Fruit fly (Drosophila melanogaster) whole organism, embryonic: ENCODE measurements around the gene Cp190.

ENCODE experiments used
- Abd-B ChIP-seq: fragments of 200-800 bp; sonication (Bioruptor generic); optimal IDR thresholded peaks from 2 replicates; lab custom pipeline; 2018; ENCODE audit warnings: missing biosample characterization, mild to moderate bottlenecking, missing genetic modification characterization, moderate library complexity
- CG17802 ChIP-seq: fragments of 200-800 bp; sonication (Bioruptor generic); optimal IDR thresholded peaks from 2 replicates; lab custom pipeline; 2018; ENCODE audit warnings: missing biosample characterization, mild to moderate bottlenecking, missing genetic modification characterization, moderate library complexity
- CG4730 ChIP-seq: fragments of 200-800 bp; sonication (Bioruptor generic); IDR thresholded peaks from 2 replicates; pipeline ENCODE4 v1.3.6; 2022; ENCODE audit warnings: missing biosample characterization, missing genetic modification characterization
- CG7556 ChIP-seq: fragments of 200-800 bp; sonication (Bioruptor generic); optimal IDR thresholded peaks from 2 replicates; lab custom pipeline; 2017; ENCODE audit warnings: missing biosample characterization, mild to moderate bottlenecking, missing genetic modification characterization
- Chrac-16 ChIP-seq: fragments of 200-800 bp; sonication (Bioruptor generic); optimal IDR thresholded peaks from 3 replicates; lab custom pipeline; 2016; ENCODE audit warnings: missing biosample characterization, missing genetic modification characterization
- Dll ChIP-seq: fragments of 200-800 bp; sonication (Bioruptor generic); IDR thresholded peaks from 4 replicates; pipeline ENCODE4 v1.3.6; 2022; ENCODE audit warnings: missing biosample characterization, missing genetic modification characterization; ENCODE audit not compliant: partially characterized antibody
- E2f2 ChIP-seq: fragments of 200-800 bp; sonication (Bioruptor generic); IDR thresholded peaks from 2 replicates; pipeline ENCODE4 v1.3.6; 2022; ENCODE audit warnings: missing biosample characterization, missing genetic modification characterization
- Fer2 ChIP-seq: fragments of 200-800 bp; sonication (Bioruptor generic); optimal IDR thresholded peaks from 2 replicates; lab custom pipeline; 2018; ENCODE audit warnings: missing biosample characterization, mild to moderate bottlenecking, missing genetic modification characterization, moderate library complexity
- MESR4 ChIP-seq: fragments of 200-800 bp; sonication (Bioruptor generic); optimal IDR thresholded peaks from 2 replicates; lab custom pipeline; 2018; ENCODE audit warnings: missing biosample characterization, mild to moderate bottlenecking, missing genetic modification characterization, moderate library complexity
- TFAM ChIP-seq: fragments of 200-800 bp; sonication (Bioruptor generic); optimal IDR thresholded peaks from 2 replicates; lab custom pipeline; 2017; ENCODE audit warnings: missing biosample characterization, missing genetic modification characterization, inconsistent platforms
- gfzf ChIP-seq: fragments of 200-800 bp; sonication (Bioruptor generic); optimal IDR thresholded peaks from 2 replicates; lab custom pipeline; 2016; ENCODE audit warnings: missing biosample characterization, mild to moderate bottlenecking, missing genetic modification characterization, moderate library complexity
- sens ChIP-seq: fragments of 200-800 bp; sonication (Bioruptor generic); peaks from one replicate; lab custom pipeline; 2016; ENCODE audit warnings: missing biosample characterization, missing genetic modification characterization
- sug ChIP-seq: fragments of 200-800 bp; optimal IDR thresholded peaks from 2 replicates; lab custom pipeline; 2019; ENCODE audit warnings: missing biosample characterization, mild to moderate bottlenecking, missing genetic modification characterization, moderate library complexity
- tx ChIP-seq: fragments of 200-800 bp; sonication (Bioruptor generic); optimal IDR thresholded peaks from 2 replicates; lab custom pipeline; 2016; ENCODE audit warnings: missing biosample characterization, missing genetic modification characterization

Cp190 gene

dm6 chr3R:15222973-15223372, 52.1 kb downstream of the Cp190 start, which contains the start of gene Polr2G (continued):
- TF ChIP-seq Dll (GFP tag; lab: Robert Waterston, UW) (peak; percentile 28; the same call in 1 of the 4 replicates), Fer2 (no peak), CG7556 (GFP tag; lab: Kevin White, UChicago) (no peak), CG4730 (GFP tag; lab: Robert Waterston, UW) (no peak), TFAM (GFP tag; lab: Kevin White, UChicago) (no peak), E2f2 (peak; percentile 67), tx (GFP tag; lab: Kevin White, UChicago) (no peak), gfzf (peak; percentile 63), MESR4 (GFP tag; lab: Kevin White, UChicago) (peak; percentile 61), CG17802 (tag; lab: Kevin White, UChicago) (no peak), Chrac-16 (no peak), Abd-B (GFP tag; lab: Kevin White, UChicago) (no peak), sug (tag; lab: Kevin White, UChicago) (no peak), sens (peak; percentile 42)
